Fruit fly (Drosophila melanogaster) whole organism, prepupa: ENCODE data around the gene cbt.

Experiments
- Blimp-1 ChIP-seq: fragments of 200-800 bp; sonication (Bioruptor generic); optimal IDR thresholded peaks from 3 replicates; lab custom pipeline; 2017; ENCODE audit warnings: missing biosample characterization, missing genetic modification characterization, mild to moderate bottlenecking, moderate library complexity, missing genetic modification reagents
- CG10631 ChIP-seq: fragments of 200-800 bp; sonication (Bioruptor generic); optimal IDR thresholded peaks from 2 replicates; lab custom pipeline; 2016; ENCODE audit warnings: missing biosample characterization, missing genetic modification characterization
- CG10669 ChIP-seq: fragments of 200-800 bp; sonication (Bioruptor generic); optimal IDR thresholded peaks from 3 replicates; lab custom pipeline; 2018; ENCODE audit warnings: missing biosample characterization, mild to moderate bottlenecking, missing genetic modification characterization, moderate library complexity
- CG11294 ChIP-seq: fragments of 200-800 bp; sonication (Bioruptor generic); IDR thresholded peaks from 2 replicates; pipeline ENCODE4 v1.3.6; 2022; ENCODE audit warnings: missing biosample characterization, missing genetic modification characterization
- CG11762 ChIP-seq: fragments of 200-800 bp; sonication (Bioruptor generic); optimal IDR thresholded peaks from 3 replicates; lab custom pipeline; 2016; ENCODE audit warnings: missing biosample characterization, missing genetic modification characterization; ENCODE audit not compliant: insufficient read depth
- CG11902 ChIP-seq: fragments of 200-800 bp; sonication (Bioruptor generic); optimal IDR thresholded peaks from 3 replicates; lab custom pipeline; 2016; ENCODE audit warnings: missing biosample characterization, missing genetic modification characterization
- CG1621 ChIP-seq: fragments of 200-800 bp; sonication (Bioruptor generic); optimal IDR thresholded peaks from 3 replicates; lab custom pipeline; 2018; ENCODE audit warnings: missing biosample characterization, mild to moderate bottlenecking, missing genetic modification characterization
- CG16779 ChIP-seq: fragments of 200-800 bp; sonication (Bioruptor generic); optimal IDR thresholded peaks from 3 replicates; lab custom pipeline; 2017; ENCODE audit warnings: missing biosample characterization, mild to moderate bottlenecking, missing genetic modification characterization
- CG31627 ChIP-seq: fragments of 200-800 bp; sonication (Bioruptor generic); optimal IDR thresholded peaks from 3 replicates; lab custom pipeline; 2016; ENCODE audit warnings: missing biosample characterization, missing genetic modification characterization
- CG32006 ChIP-seq: fragments of 200-800 bp; sonication (Bioruptor generic); optimal IDR thresholded peaks from 3 replicates; lab custom pipeline; 2017; ENCODE audit warnings: missing biosample characterization, mild to moderate bottlenecking, missing genetic modification characterization
- CG34406 ChIP-seq: fragments of 200-800 bp; sonication (Bioruptor generic); optimal IDR thresholded peaks from 3 replicates; lab custom pipeline; 2016; ENCODE audit warnings: missing biosample characterization, missing genetic modification characterization
- CG3919 ChIP-seq: fragments of 200-800 bp; sonication (Bioruptor generic); optimal IDR thresholded peaks from 3 replicates; lab custom pipeline; 2016; ENCODE audit warnings: missing biosample characterization, missing genetic modification characterization
- CG6163 ChIP-seq: fragments of 200-800 bp; sonication (Bioruptor generic); IDR thresholded peaks from 3 replicates; pipeline ENCODE4 v1.3.6; 2022; ENCODE audit warnings: missing biosample characterization, missing genetic modification characterization
- CG6276 ChIP-seq: fragments of 200-800 bp; sonication (Bioruptor generic); optimal IDR thresholded peaks from 2 replicates; lab custom pipeline; 2017; ENCODE audit warnings: missing biosample characterization, mild to moderate bottlenecking, missing genetic modification characterization
- CG6792 ChIP-seq: fragments of 200-800 bp; sonication (Bioruptor generic); optimal IDR thresholded peaks from 3 replicates; lab custom pipeline; 2016; ENCODE audit warnings: missing biosample characterization, missing genetic modification characterization
- CG6808 ChIP-seq: fragments of 200-800 bp; sonication (Bioruptor generic); optimal IDR thresholded peaks from 3 replicates; lab custom pipeline; 2017; ENCODE audit warnings: missing biosample characterization, missing genetic modification characterization, mild to moderate bottlenecking, moderate library complexity, missing genetic modification reagents
- CG7368 ChIP-seq: fragments of 200-800 bp; sonication (Bioruptor generic); optimal IDR thresholded peaks from 3 replicates; lab custom pipeline; 2016; ENCODE audit warnings: missing biosample characterization, missing genetic modification characterization
- CG8119 ChIP-seq: fragments of 200-800 bp; sonication (Bioruptor generic); IDR thresholded peaks from 3 replicates; pipeline ENCODE4 v1.3.6; 2022; ENCODE audit warnings: missing biosample characterization, missing genetic modification characterization
- CG8319 ChIP-seq: fragments of 200-800 bp; sonication (Bioruptor generic); optimal IDR thresholded peaks from 3 replicates; lab custom pipeline; 2016; ENCODE audit warnings: missing biosample characterization, missing genetic modification characterization
- CG8632 ChIP-seq: fragments of 200-800 bp; sonication (Bioruptor generic); optimal IDR thresholded peaks from 3 replicates; lab custom pipeline; 2016; ENCODE audit warnings: missing biosample characterization, missing genetic modification characterization
- CG9139 ChIP-seq: fragments of 200-800 bp; sonication (Bioruptor generic); optimal IDR thresholded peaks from 3 replicates; lab custom pipeline; 2017; ENCODE audit warnings: missing biosample characterization, mild to moderate bottlenecking, missing genetic modification characterization
- Eip75B ChIP-seq: fragments of 200-800 bp; sonication (Bioruptor generic); optimal IDR thresholded peaks from 3 replicates; lab custom pipeline; 2016; ENCODE audit warnings: missing biosample characterization, missing genetic modification characterization
- Eip93F ChIP-seq: fragments of 200-800 bp; sonication (Bioruptor generic); optimal IDR thresholded peaks from 2 replicates; lab custom pipeline; 2016; ENCODE audit warnings: missing biosample characterization, mild to moderate bottlenecking, missing genetic modification characterization
- Ets21C ChIP-seq: fragments of 200-800 bp; sonication (Bioruptor generic); optimal IDR thresholded peaks from 3 replicates; lab custom pipeline; 2016; ENCODE audit warnings: missing biosample characterization, missing genetic modification characterization
- Ets96B ChIP-seq: fragments of 200-800 bp; optimal IDR thresholded peaks from 2 replicates; lab custom pipeline; 2019; ENCODE audit warnings: missing biosample characterization, mild to moderate bottlenecking, missing genetic modification characterization, moderate library complexity
- Gug ChIP-seq: fragments of 200-800 bp; sonication (Bioruptor generic); IDR thresholded peaks from 2 replicates; pipeline ENCODE4 v1.3.6; 2022; ENCODE audit warnings: missing biosample characterization, missing genetic modification characterization
- Hr38 ChIP-seq: sonication (Bioruptor generic); optimal IDR thresholded peaks from 2 replicates; lab custom pipeline; 2016; ENCODE audit warnings: missing biosample characterization, missing genetic modification characterization
- Hr39 ChIP-seq: fragments of 200-800 bp; sonication (Bioruptor generic); optimal IDR thresholded peaks from 2 replicates; lab custom pipeline; 2016; ENCODE audit warnings: missing biosample characterization, missing genetic modification characterization
- Hr4 ChIP-seq: fragments of 200-800 bp; sonication (Bioruptor generic); optimal IDR thresholded peaks from 3 replicates; lab custom pipeline; 2016; ENCODE audit warnings: missing biosample characterization, missing genetic modification characterization
- Lpt ChIP-seq: fragments of 200-800 bp; sonication (Bioruptor generic); optimal IDR thresholded peaks from 3 replicates; lab custom pipeline; 2016; ENCODE audit warnings: missing biosample characterization, missing genetic modification characterization
- Met ChIP-seq: fragments of 200-800 bp; sonication (Bioruptor generic); optimal IDR thresholded peaks from 3 replicates; lab custom pipeline; 2016; ENCODE audit warnings: missing biosample characterization, missing genetic modification characterization
- OdsH ChIP-seq: fragments of 200-800 bp; sonication (Bioruptor generic); optimal IDR thresholded peaks from 3 replicates; lab custom pipeline; 2016; ENCODE audit warnings: missing biosample characterization, missing genetic modification characterization
- Smox ChIP-seq: fragments of 200-800 bp; sonication (Bioruptor generic); optimal IDR thresholded peaks from 3 replicates; lab custom pipeline; 2016; ENCODE audit warnings: missing biosample characterization, missing genetic modification characterization
- Sox102F ChIP-seq: fragments of 200-800 bp; sonication (Bioruptor generic); optimal IDR thresholded peaks from 2 replicates; lab custom pipeline; 2016; ENCODE audit warnings: missing biosample characterization, mild to moderate bottlenecking, missing genetic modification characterization
- Sox15 ChIP-seq: fragments of 200-800 bp; sonication (Bioruptor generic); optimal IDR thresholded peaks from 3 replicates; lab custom pipeline; 2016; ENCODE audit warnings: missing biosample characterization, missing genetic modification characterization
- acj6 ChIP-seq: fragments of 200-800 bp; sonication (Bioruptor generic); optimal IDR thresholded peaks from 3 replicates; lab custom pipeline; 2016; ENCODE audit warnings: missing biosample characterization, missing genetic modification characterization
- cyc ChIP-seq: fragments of 200-800 bp; sonication (Bioruptor generic); optimal IDR thresholded peaks from 3 replicates; lab custom pipeline; 2016; ENCODE audit warnings: missing biosample characterization, missing genetic modification characterization
- dac ChIP-seq: fragments of 200-800 bp; sonication (Bioruptor generic); optimal IDR thresholded peaks from 2 replicates; lab custom pipeline; 2017; ENCODE audit warnings: missing biosample characterization, mild to moderate bottlenecking, missing genetic modification characterization
- dsx ChIP-seq: fragments of 200-800 bp; optimal IDR thresholded peaks from 3 replicates; lab custom pipeline; 2019; ENCODE audit warnings: missing biosample characterization, mild to moderate bottlenecking, missing genetic modification characterization, moderate library complexity; ENCODE audit not compliant: poor library complexity, severe bottlenecking
- eg ChIP-seq: fragments of 200-800 bp; sonication (Bioruptor generic); IDR thresholded peaks from 3 replicates; pipeline ENCODE4 v1.3.6; 2022; ENCODE audit warnings: missing biosample characterization, missing genetic modification characterization
- esn ChIP-seq: fragments of 200-800 bp; sonication (Bioruptor generic); optimal IDR thresholded peaks from 2 replicates; lab custom pipeline; 2016; ENCODE audit warnings: missing biosample characterization, mild to moderate bottlenecking, missing genetic modification characterization, moderate library complexity
- fd59A ChIP-seq: fragments of 200-800 bp; sonication (Bioruptor generic); optimal IDR thresholded peaks from 2 replicates; lab custom pipeline; 2017; ENCODE audit warnings: missing biosample characterization, mild to moderate bottlenecking, missing genetic modification characterization, missing genetic modification reagents
- fd85E ChIP-seq: fragments of 200-800 bp; sonication (Bioruptor generic); optimal IDR thresholded peaks from 3 replicates; lab custom pipeline; 2016; ENCODE audit warnings: missing biosample characterization, missing genetic modification characterization
- lz ChIP-seq: fragments of 200-800 bp; sonication (Bioruptor generic); optimal IDR thresholded peaks from 3 replicates; lab custom pipeline; 2016; ENCODE audit warnings: missing biosample characterization, missing genetic modification characterization
- net ChIP-seq: fragments of 200-800 bp; sonication (Bioruptor generic); optimal IDR thresholded peaks from 3 replicates; lab custom pipeline; 2016; ENCODE audit warnings: missing biosample characterization, missing genetic modification characterization
- pdm3 ChIP-seq: fragments of 200-800 bp; sonication (Bioruptor generic); optimal IDR thresholded peaks from 3 replicates; lab custom pipeline; 2016; ENCODE audit warnings: missing biosample characterization, missing genetic modification characterization
- spab ChIP-seq: fragments of 200-800 bp; sonication (Bioruptor generic); optimal IDR thresholded peaks from 2 replicates; lab custom pipeline; 2017; ENCODE audit warnings: missing biosample characterization, mild to moderate bottlenecking, missing genetic modification characterization, missing genetic modification reagents
- svp ChIP-seq: fragments of 200-800 bp; sonication (Bioruptor generic); peaks from one replicate; lab custom pipeline; 2016; ENCODE audit warnings: missing biosample characterization, missing genetic modification characterization
- vri ChIP-seq: fragments of 200-800 bp; sonication (Bioruptor generic); optimal IDR thresholded peaks from 3 replicates; lab custom pipeline; 2016; ENCODE audit warnings: missing biosample characterization, mild to moderate bottlenecking, missing genetic modification characterization

The cbt gene

dm6 chr2L:431629-431984, 47.9 kb downstream of the cbt start:
- peak; percentile 73 for TF ChIP-seq svp (GFP tag; lab: Kevin White, UChicago)
- no peak for TF ChIP-seq eg (GFP tag; lab: Robert Waterston, UW)

- peak; percentile 72; the same call in 2 of the 3 replicates for TF ChIP-seq eg (GFP tag; lab: Robert Waterston, UW)
- TF ChIP-seq Hr38: no peak
- peak; percentile 77 for TF ChIP-seq svp (GFP tag; lab: Kevin White, UChicago)
- TF ChIP-seq CG16779 (tag; lab: Kevin White, UChicago): peak; percentile 40
- no peak for TF ChIP-seq CG11294
- TF ChIP-seq cyc (GFP tag; lab: Kevin White, UChicago): no peak
- TF ChIP-seq Gug (GFP tag; lab: Robert Waterston, UW): no peak
- no peak for TF ChIP-seq CG7368 (GFP tag; lab: Kevin White, UChicago)
- peak; percentile 32 for TF ChIP-seq fd59A (GFP tag; lab: Kevin White, UChicago)
- TF ChIP-seq dsx: peak; percentile 86
- peak; percentile 33 for TF ChIP-seq net (GFP tag; lab: Kevin White, UChicago)
- no peak for TF ChIP-seq Blimp-1 (GFP tag; lab: Kevin White, UChicago)
- TF ChIP-seq CG6276 (GFP tag; lab: Kevin White, UChicago): peak; percentile 67
- TF ChIP-seq Ets96B (tag; lab: Kevin White, UChicago): peak; percentile 46
- peak; percentile 41 for TF ChIP-seq vri
- no peak for TF ChIP-seq CG6792
- peak; percentile 52 for TF ChIP-seq spab (GFP tag; lab: Kevin White, UChicago)
- TF ChIP-seq CG8119 (GFP tag; lab: Robert Waterston, UW): peak; percentile 76; the same call in 2 of the 3 replicates
- no peak for TF ChIP-seq acj6 (GFP tag; lab: Kevin White, UChicago)
- TF ChIP-seq CG31627: no peak
- no peak for TF ChIP-seq Eip93F
- peak; percentile 17 for TF ChIP-seq CG10631
- TF ChIP-seq CG6163 (GFP tag; lab: Robert Waterston, UW): peak; percentile 89
- TF ChIP-seq CG11762 (GFP tag; lab: Kevin White, UChicago): no peak
- no peak for TF ChIP-seq CG34406 (GFP tag; lab: Kevin White, UChicago)
- no peak for TF ChIP-seq Lpt (GFP tag; lab: Kevin White, UChicago)
- TF ChIP-seq CG11902 (GFP tag; lab: Kevin White, UChicago): no peak
- TF ChIP-seq Ets21C (GFP tag; lab: Kevin White, UChicago): no peak
- no peak for TF ChIP-seq CG8319 (GFP tag; lab: Kevin White, UChicago)
- TF ChIP-seq dac (GFP tag; lab: Kevin White, UChicago): no peak
- TF ChIP-seq Smox (GFP tag; lab: Kevin White, UChicago): no peak
- peak; percentile 39 for TF ChIP-seq CG8632 (GFP tag; lab: Kevin White, UChicago)
- TF ChIP-seq CG6808 (GFP tag; lab: Kevin White, UChicago): peak; percentile 66
- peak; percentile 21 for TF ChIP-seq OdsH (GFP tag; lab: Kevin White, UChicago)
- TF ChIP-seq CG32006 (GFP tag; lab: Kevin White, UChicago): peak; percentile 22
- no peak for TF ChIP-seq Hr4
- TF ChIP-seq CG9139: peak; percentile 78
- TF ChIP-seq Sox15: no peak
- TF ChIP-seq fd85E (GFP tag; lab: Kevin White, UChicago): no peak
- TF ChIP-seq CG1621 (tag; lab: Kevin White, UChicago): peak; percentile 65
- TF ChIP-seq CG3919 (GFP tag; lab: Kevin White, UChicago): peak; percentile 38
- TF ChIP-seq Hr39 (GFP tag; lab: Kevin White, UChicago): no peak
- peak; percentile 40 for TF ChIP-seq Met (GFP tag; lab: Kevin White, UChicago)
- no peak for TF ChIP-seq lz
- TF ChIP-seq CG10669 (GFP tag; lab: Kevin White, UChicago): peak; percentile 57
- peak; percentile 11 for TF ChIP-seq esn
- TF ChIP-seq pdm3 (GFP tag; lab: Kevin White, UChicago): peak; percentile 17
- TF ChIP-seq Eip75B (GFP tag; lab: Kevin White, UChicago): no peak
- no peak for TF ChIP-seq Sox102F (GFP tag; lab: Kevin White, UChicago)
These were observed 48.5 kb downstream of the cbt start, which contains the start of gene ex for dm6 chr2L:430820-431628. Gene ex, plus strand, starts transcription at chr2L:431227.
